Worm (Caenorhabditis elegans): ENCODE results near the gene C08F1.10.

ce11 chrII:1830182-1830682 is 44.1 kb upstream of the C08F1.10 start, which contains the start of gene math-40:
- no peak for TF ChIP-seq lin-11 (tag; optimal IDR thresholded peaks at IDR 0.05)
- TF ChIP-seq unc-62 (GFP tag; optimal IDR thresholded peaks at IDR 0.05) = no peak
- no peak for TF ChIP-seq blmp-1 (tag; optimal IDR thresholded peaks at IDR 0.05; ENCODE audit: insufficient read depth)

All from whole organism, L2 larva.